Worm (Caenorhabditis elegans): ENCODE results near the gene F10C1.23.
A peak's percentile ranks its signal among the peaks of the same experiment; 100 is the strongest.
"Not testable (repeated sequence)": the region's sequence is repeated elsewhere in the genome, so short reads cannot be mapped to it uniquely, and the experiment has no call there.

The F10C1.23 gene

DNA sequence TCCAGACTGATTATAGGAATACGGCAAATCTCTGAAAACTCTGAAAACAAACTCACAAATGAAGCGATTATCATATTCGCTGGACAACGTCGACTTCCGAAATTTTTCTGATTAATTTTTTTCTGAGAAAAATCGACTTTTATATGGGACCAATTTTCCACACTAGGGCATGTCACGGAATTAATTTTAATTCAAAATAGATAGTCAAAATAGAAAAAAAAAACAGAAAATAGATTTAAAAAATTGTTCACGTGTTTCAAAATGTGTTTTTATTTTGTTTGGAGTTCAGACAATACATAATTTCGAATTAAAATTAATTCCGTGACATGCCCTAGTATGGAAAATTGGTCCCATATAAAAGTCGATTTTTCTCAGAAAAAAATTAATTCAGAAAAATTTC, at the start of gene F10C1.23, which contains the start of gene F10C1.3:
TSS of gene F10C1.23 (plus strand) at position 385 of the 400 bp plus-strand sequence.
TSS of gene F10C1.3 (minus strand) at position 101 of the 400 bp plus-strand sequence.
- TF ChIP-seq him-1, dao-5, W03F9.2 (tag; optimal IDR thresholded peaks at IDR 0.05): not testable (repeated sequence)

- TF ChIP-seq him-1 (tag; optimal IDR thresholded peaks at IDR 0.05), result no peak
- TF ChIP-seq W03F9.2 (tag; optimal IDR thresholded peaks at IDR 0.05), result no peak
- TF ChIP-seq dao-5 (tag; optimal IDR thresholded peaks at IDR 0.05), result no peak
These were observed 49.7 kb upstream of the F10C1.23 start for ce11 chrII:5708154-5708553.

DNA sequence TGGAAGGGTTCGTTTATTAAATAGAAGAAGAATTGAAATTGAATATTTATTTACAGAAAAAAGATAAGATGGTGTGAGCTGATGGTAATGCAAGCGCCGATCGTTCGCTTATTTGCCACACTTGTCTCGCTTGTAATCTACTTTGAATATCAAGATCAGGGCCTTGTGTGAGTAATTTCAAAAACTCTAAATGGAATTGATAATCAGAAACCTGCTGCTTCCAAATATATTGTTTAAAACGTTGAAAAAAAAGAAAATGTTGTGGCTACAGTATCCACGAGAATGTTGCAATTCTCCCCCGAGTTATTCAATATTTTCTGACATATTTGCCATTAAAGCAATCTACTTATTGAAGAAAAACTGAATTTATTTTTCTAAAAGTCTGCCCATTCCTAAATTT, 47.0 kb upstream of the F10C1.23 start:
- TF ChIP-seq W03F9.2 (tag; optimal IDR thresholded peaks at IDR 0.05) (no peak), dao-5 (tag; optimal IDR thresholded peaks at IDR 0.05) (no peak), him-1 (tag; optimal IDR thresholded peaks at IDR 0.05) (no peak)

DNA sequence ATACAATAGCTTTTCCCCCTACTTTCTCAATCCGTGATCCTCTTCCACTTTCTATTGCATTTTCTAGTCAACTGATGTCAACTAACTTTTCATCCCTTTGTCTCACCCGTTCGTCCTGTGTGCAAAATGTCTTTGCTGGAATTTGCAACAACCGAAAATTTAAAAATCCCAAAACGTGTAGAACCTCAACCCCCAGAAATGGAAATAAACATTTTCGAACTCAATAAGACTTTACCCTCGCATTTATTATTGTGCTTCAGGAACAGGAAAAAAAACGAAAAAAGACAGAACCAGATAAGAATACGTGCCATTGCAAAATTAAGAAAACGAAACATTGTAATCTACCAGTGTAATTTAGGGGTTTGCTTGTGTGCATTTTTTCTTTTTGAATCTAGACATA, 45.7 kb upstream of the F10C1.23 start:
- no peak for TF ChIP-seq W03F9.2 (tag; optimal IDR thresholded peaks at IDR 0.05)
- no peak for TF ChIP-seq dao-5 (tag; optimal IDR thresholded peaks at IDR 0.05)
- TF ChIP-seq him-1 (tag; optimal IDR thresholded peaks at IDR 0.05), result no peak

ce11 chrII:5714807-5715206, 43.0 kb upstream of the F10C1.23 start, which contains the start of the genes tiar-1 and lelo-4:
Gene tiar-1 (minus strand): TSS chrII:5714823.
Gene lelo-4 (plus strand): TSS chrII:5714924.
- TF ChIP-seq him-1 (tag; optimal IDR thresholded peaks at IDR 0.05) (peak; percentile 35), W03F9.2 (tag; optimal IDR thresholded peaks at IDR 0.05) (peak; percentile 74), dao-5 (tag; optimal IDR thresholded peaks at IDR 0.05) (no peak)

ce11 chrII:5715745-5716357, 42.0 kb upstream of the F10C1.23 start, which contains the start of the genes C18A3.10 and C18A3.3:
Gene C18A3.10 (minus strand): TSS chrII:5715845.
Gene C18A3.3 (plus strand): TSS chrII:5716307.
- TF ChIP-seq him-1 (tag; optimal IDR thresholded peaks at IDR 0.05), result no peak
- TF ChIP-seq dao-5 (tag; optimal IDR thresholded peaks at IDR 0.05), result no peak
- TF ChIP-seq W03F9.2 (tag; optimal IDR thresholded peaks at IDR 0.05), result no peak

DNA sequence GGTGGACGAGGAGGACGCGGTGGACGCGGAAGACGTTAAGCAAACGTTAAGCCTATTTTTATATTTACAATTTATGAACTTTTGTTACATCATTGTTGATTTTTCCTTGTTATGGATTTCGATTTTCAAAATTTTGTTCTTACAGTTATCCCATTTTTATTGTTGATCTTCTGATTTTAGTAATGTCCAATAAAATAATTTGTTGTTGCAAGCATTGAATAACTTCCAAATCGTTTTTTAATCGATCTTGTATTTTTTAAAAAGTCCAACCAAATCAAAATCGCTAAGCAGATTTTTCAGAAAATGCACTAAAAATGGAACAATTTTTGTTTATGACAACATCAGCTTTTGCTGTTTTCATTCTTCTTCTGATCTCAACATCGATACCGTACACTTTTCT, 40.0 kb upstream of the F10C1.23 start, which contains the start of gene zipt-3:
TSS of gene zipt-3 (plus strand) at position 301 of the 400 bp plus-strand sequence.
- TF ChIP-seq dao-5 (tag; optimal IDR thresholded peaks at IDR 0.05), result no peak
- TF ChIP-seq him-1 (tag; optimal IDR thresholded peaks at IDR 0.05), result no peak
- TF ChIP-seq W03F9.2 (tag; optimal IDR thresholded peaks at IDR 0.05), result no peak

- no peak for TF ChIP-seq W03F9.2 (tag; optimal IDR thresholded peaks at IDR 0.05)
- TF ChIP-seq dao-5 (tag; optimal IDR thresholded peaks at IDR 0.05), result no peak
- no peak for TF ChIP-seq him-1 (tag; optimal IDR thresholded peaks at IDR 0.05)
These were observed 38.0 kb upstream of the F10C1.23 start, which contains the start of gene damt-1 for ce11 chrII:5719848-5720247. Gene damt-1 (plus strand): TSS chrII:5720148.

ce11 chrII:5725094-5725493, 32.7 kb upstream of the F10C1.23 start:
- TF ChIP-seq dao-5 (tag; optimal IDR thresholded peaks at IDR 0.05) (no peak), him-1 (tag; optimal IDR thresholded peaks at IDR 0.05) (peak; percentile 83)

ce11 chrII:5727707-5728106, 30.1 kb upstream of the F10C1.23 start, which contains the start of gene rab-3:
Gene rab-3 (minus strand): TSS chrII:5727853.
- TF ChIP-seq dao-5 (tag; optimal IDR thresholded peaks at IDR 0.05) (no peak), him-1 (tag; optimal IDR thresholded peaks at IDR 0.05) (peak; percentile 1)

DNA sequence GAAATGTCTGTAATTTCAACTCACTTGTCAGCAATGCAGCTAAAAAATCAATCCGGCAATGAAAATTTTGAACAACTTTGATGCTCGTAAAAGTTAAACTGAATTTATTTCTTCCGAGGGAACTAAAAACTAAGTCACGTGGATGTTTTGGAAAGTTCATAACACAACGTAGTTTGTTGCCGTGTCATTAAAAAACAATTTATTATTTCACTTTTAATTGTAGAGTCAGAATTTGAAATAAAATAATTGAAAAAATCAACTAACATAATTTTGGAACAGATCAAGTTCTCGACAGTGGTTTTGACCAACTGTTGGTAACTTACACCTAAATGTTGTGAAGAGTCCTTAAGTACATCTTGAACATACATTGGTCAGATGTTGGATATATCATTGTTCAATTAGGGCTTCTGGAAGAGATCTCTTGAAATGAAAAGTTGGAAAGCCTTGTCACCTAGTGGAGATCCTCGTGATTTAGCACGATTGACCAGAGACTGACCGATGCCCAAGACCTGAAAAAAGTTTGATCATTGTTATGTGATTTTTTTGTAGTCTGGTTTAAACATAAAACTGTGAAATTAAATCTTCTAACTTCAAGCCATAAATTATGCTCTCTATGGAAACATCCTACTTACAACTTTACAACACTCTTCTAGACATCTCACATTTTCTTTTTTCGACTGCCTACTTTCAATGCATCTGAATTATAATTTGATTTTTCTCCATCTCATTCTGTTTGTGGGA, 27.3 kb upstream of the F10C1.23 start, which contains the start of the genes C18A3.7 and C18A3.11:
TSS of gene C18A3.7 (minus strand) at position 101 of the 741 bp plus-strand sequence.
TSS of gene C18A3.11 (plus strand) at position 691 of the 741 bp plus-strand sequence.
- TF ChIP-seq him-1 (tag; optimal IDR thresholded peaks at IDR 0.05) (no peak), dao-5 (tag; optimal IDR thresholded peaks at IDR 0.05) (no peak), W03F9.2 (tag; optimal IDR thresholded peaks at IDR 0.05) (no peak)

DNA sequence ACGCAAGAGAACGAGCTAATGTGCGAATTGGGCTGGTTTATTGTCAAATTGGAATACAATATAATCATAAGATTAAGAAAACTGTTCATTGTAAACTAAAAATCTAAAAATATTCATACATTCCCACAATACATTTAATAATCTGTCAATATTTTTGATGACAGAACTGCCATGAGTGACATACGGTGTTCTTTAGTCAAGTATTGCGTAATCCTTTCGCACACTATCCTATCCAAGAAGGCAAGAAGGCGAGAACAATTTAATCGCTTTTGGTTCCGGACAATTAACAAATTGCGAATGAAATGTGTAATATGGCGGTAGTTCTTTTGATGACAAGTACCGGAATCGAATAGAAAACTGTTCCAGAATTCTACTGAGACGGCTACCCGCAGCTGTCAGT, 23.0 kb upstream of the F10C1.23 start:
- no peak for TF ChIP-seq W03F9.2 (tag; optimal IDR thresholded peaks at IDR 0.05)
- TF ChIP-seq dao-5 (tag; optimal IDR thresholded peaks at IDR 0.05), result no peak
- TF ChIP-seq him-1 (tag; optimal IDR thresholded peaks at IDR 0.05), result no peak

ce11 chrII:5735744-5736143, 22.1 kb upstream of the F10C1.23 start:
- TF ChIP-seq him-1 (tag; optimal IDR thresholded peaks at IDR 0.05), result no peak
- TF ChIP-seq dao-5 (tag; optimal IDR thresholded peaks at IDR 0.05), result no peak
- TF ChIP-seq W03F9.2 (tag; optimal IDR thresholded peaks at IDR 0.05), result no peak

- TF ChIP-seq W03F9.2 (tag; optimal IDR thresholded peaks at IDR 0.05), result no peak
- TF ChIP-seq dao-5 (tag; optimal IDR thresholded peaks at IDR 0.05), result no peak
- no peak for TF ChIP-seq him-1 (tag; optimal IDR thresholded peaks at IDR 0.05)
These were observed 21.2 kb upstream of the F10C1.23 start for ce11 chrII:5736599-5736998.

Data from whole organism, L4/young adult.